Fruit fly (Drosophila melanogaster) whole organism, wandering third instar larva: ENCODE results near the gene CG13048.

Experiments used
- Abd-B ChIP-seq: fragments of >200 bp; optimal IDR thresholded peaks from 2 replicates; lab custom pipeline; 2017; ENCODE audit warnings: missing biosample characterization, missing genetic modification characterization
- CG9705 ChIP-seq: fragments of 200-800 bp; sonication (Bioruptor generic); optimal IDR thresholded peaks from 2 replicates; lab custom pipeline; 2018; ENCODE audit warnings: missing biosample characterization, mild to moderate bottlenecking, missing genetic modification characterization
- Dfd ChIP-seq: fragments of >200 bp; optimal IDR thresholded peaks from 2 replicates; lab custom pipeline; 2017; ENCODE audit warnings: missing biosample characterization, missing genetic modification characterization
- Mio ChIP-seq: sonication (Bioruptor generic); optimal IDR thresholded peaks from 2 replicates; lab custom pipeline; 2016; ENCODE audit warnings: missing biosample characterization, missing genetic modification characterization
- brk ChIP-seq: fragments of 200-800 bp; sonication (Bioruptor generic); optimal IDR thresholded peaks from 2 replicates; lab custom pipeline; 2016; ENCODE audit warnings: missing biosample characterization, mild to moderate bottlenecking, missing genetic modification characterization
- dsf ChIP-seq: sonication (Bioruptor generic); optimal IDR thresholded peaks from 2 replicates; lab custom pipeline; 2016; ENCODE audit warnings: missing biosample characterization, missing genetic modification characterization, borderline replicate concordance
- ey ChIP-seq: fragments of 200-800 bp; sonication (Bioruptor generic); optimal IDR thresholded peaks from 2 replicates; lab custom pipeline; 2016; ENCODE audit warnings: missing biosample characterization, missing genetic modification characterization
- fru ChIP-seq: fragments of 200-800 bp; sonication (Bioruptor generic); optimal IDR thresholded peaks from 3 replicates; lab custom pipeline; 2016; ENCODE audit warnings: missing biosample characterization, mild to moderate bottlenecking, missing genetic modification characterization
- h ChIP-seq: fragments of 200-800 bp; sonication (Bioruptor generic); optimal IDR thresholded peaks from 3 replicates; lab custom pipeline; 2016; ENCODE audit warnings: missing biosample characterization, mild to moderate bottlenecking, missing genetic modification characterization
- lola ChIP-seq: fragments of >200 bp; optimal IDR thresholded peaks from 2 replicates; lab custom pipeline; 2017; ENCODE audit warnings: missing biosample characterization, missing genetic modification characterization
- pan ChIP-seq: fragments of >200 bp; optimal IDR thresholded peaks from 2 replicates; lab custom pipeline; 2017
- psq ChIP-seq: fragments of 200-800 bp; sonication (Bioruptor generic); optimal IDR thresholded peaks from 3 replicates; lab custom pipeline; 2017; ENCODE audit warnings: missing biosample characterization, mild to moderate bottlenecking, missing genetic modification characterization, moderate library complexity
- usp ChIP-seq: fragments of >200 bp; optimal IDR thresholded peaks from 2 replicates; lab custom pipeline; 2017; ENCODE audit warnings: missing biosample characterization, missing genetic modification characterization

dm6 chr3L:16241296-16241695 lies 42.4 kb downstream of the CG13048 start:
- no peak for TF ChIP-seq Abd-B (GFP tag; lab: Kevin White, UChicago)
- no peak for TF ChIP-seq Mio (GFP tag; lab: Kevin White, UChicago)
- no peak for TF ChIP-seq ey (GFP tag; lab: Kevin White, UChicago)
- no peak for TF ChIP-seq Dfd (GFP tag; lab: Kevin White, UChicago)
- no peak for TF ChIP-seq usp (GFP tag; lab: Kevin White, UChicago)
- no peak for TF ChIP-seq brk (GFP tag; lab: Kevin White, UChicago)
- no peak for TF ChIP-seq psq (GFP tag; lab: Kevin White, UChicago)
- TF ChIP-seq dsf (GFP tag; lab: Kevin White, UChicago): no peak
- no peak for TF ChIP-seq pan
- TF ChIP-seq fru (GFP tag; lab: Kevin White, UChicago): no peak
- TF ChIP-seq h (GFP tag; lab: Kevin White, UChicago): no peak
- TF ChIP-seq CG9705 (GFP tag; lab: Kevin White, UChicago): no peak
- no peak for TF ChIP-seq lola (GFP tag; lab: Kevin White, UChicago)
